Fruit fly (Drosophila melanogaster) whole organism, embryonic: ENCODE results near the gene Elp6.
A peak's percentile ranks its signal among the peaks of the same experiment; 100 is the strongest.

Experiments used
- Adf1 ChIP-seq: fragments of 200-800 bp; sonication (Bioruptor generic); IDR thresholded peaks from 2 replicates; pipeline ENCODE4 v1.3.6; 2022; ENCODE audit warnings: missing biosample characterization, missing genetic modification characterization
- C15 ChIP-seq: fragments of 200-800 bp; sonication (Bioruptor generic); IDR thresholded peaks from 3 replicates; pipeline ENCODE4 v1.3.6; 2022; ENCODE audit warnings: missing biosample characterization, missing genetic modification characterization
- CG10979 ChIP-seq: fragments of 200-800 bp; sonication (Bioruptor generic); optimal IDR thresholded peaks from 2 replicates; lab custom pipeline; 2018; ENCODE audit warnings: missing biosample characterization, mild to moderate bottlenecking, missing genetic modification characterization, moderate library complexity
- CG11456 ChIP-seq: fragments of 200-800 bp; sonication (Bioruptor generic); IDR thresholded peaks from 3 replicates; pipeline ENCODE4 v1.3.6; 2022; ENCODE audit warnings: missing biosample characterization, missing genetic modification characterization
- CG11560 ChIP-seq: fragments of 200-800 bp; sonication (Bioruptor generic); IDR thresholded peaks from 3 replicates; pipeline ENCODE4 v1.3.6; 2022; ENCODE audit warnings: missing biosample characterization, missing genetic modification characterization
- CG13123 ChIP-seq: fragments of 200-800 bp; sonication (Bioruptor generic); optimal IDR thresholded peaks from 2 replicates; lab custom pipeline; 2016; ENCODE audit warnings: missing biosample characterization, missing genetic modification characterization
- CG13296 ChIP-seq: fragments of 200-800 bp; sonication (Bioruptor generic); optimal IDR thresholded peaks from 3 replicates; lab custom pipeline; 2018; ENCODE audit warnings: missing biosample characterization, mild to moderate bottlenecking, missing genetic modification characterization
- CG13424 ChIP-seq: fragments of 200-800 bp; sonication (Bioruptor generic); optimal IDR thresholded peaks from 2 replicates; lab custom pipeline; 2019; ENCODE audit warnings: missing biosample characterization, mild to moderate bottlenecking, missing genetic modification characterization, moderate library complexity
- CG15011 ChIP-seq: fragments of 200-800 bp; sonication (Bioruptor generic); optimal IDR thresholded peaks from 3 replicates; lab custom pipeline; 2018; ENCODE audit warnings: missing biosample characterization, mild to moderate bottlenecking, missing genetic modification characterization
- CG1602 ChIP-seq: fragments of 200-800 bp; sonication (Bioruptor generic); optimal IDR thresholded peaks from 3 replicates; lab custom pipeline; 2016; ENCODE audit warnings: missing biosample characterization, missing genetic modification characterization
- CG1647 ChIP-seq: fragments of 200-800 bp; sonication (Bioruptor generic); optimal IDR thresholded peaks from 3 replicates; lab custom pipeline; 2016; ENCODE audit warnings: missing biosample characterization, missing genetic modification characterization
- CG17328 ChIP-seq: fragments of 200-800 bp; sonication (Bioruptor generic); IDR thresholded peaks from 2 replicates; pipeline ENCODE4 v1.3.6; 2022; ENCODE audit warnings: missing biosample characterization, missing genetic modification characterization
- CG17361 ChIP-seq: fragments of 200-800 bp; sonication (Bioruptor generic); IDR thresholded peaks from 3 replicates; pipeline ENCODE4 v1.3.6; 2022; ENCODE audit warnings: missing biosample characterization, missing genetic modification characterization
- CG17829 ChIP-seq: fragments of 200-800 bp; optimal IDR thresholded peaks from 2 replicates; lab custom pipeline; 2019; ENCODE audit warnings: missing biosample characterization, mild to moderate bottlenecking, missing genetic modification characterization, moderate library complexity
- CG2129 ChIP-seq: fragments of 200-800 bp; sonication (Bioruptor generic); IDR thresholded peaks from 2 replicates; pipeline ENCODE4 v1.3.6; 2022; ENCODE audit warnings: missing biosample characterization, missing genetic modification characterization; ENCODE audit not compliant: partially characterized antibody
- CG31224 ChIP-seq: fragments of 200-800 bp; sonication (Bioruptor generic); IDR thresholded peaks from 2 replicates; pipeline ENCODE4 v1.3.6; 2022; ENCODE audit warnings: missing biosample characterization, missing genetic modification characterization
- CG31441 ChIP-seq: fragments of 200-800 bp; sonication (Bioruptor generic); IDR thresholded peaks from 2 replicates; pipeline ENCODE4 v1.3.6; 2022; ENCODE audit warnings: missing biosample characterization, missing genetic modification characterization
- CG33557 ChIP-seq: fragments of 200-800 bp; sonication (Bioruptor generic); optimal IDR thresholded peaks from 2 replicates; lab custom pipeline; 2019; ENCODE audit warnings: missing biosample characterization, mild to moderate bottlenecking, missing genetic modification characterization, moderate library complexity
- CG6765 ChIP-seq: fragments of 200-800 bp; sonication (Bioruptor generic); optimal IDR thresholded peaks from 3 replicates; lab custom pipeline; 2017; ENCODE audit warnings: missing biosample characterization, mild to moderate bottlenecking, missing genetic modification characterization
- CG6791 ChIP-seq: fragments of 200-800 bp; sonication (Bioruptor generic); IDR thresholded peaks from 3 replicates; pipeline ENCODE4 v1.3.6; 2022; ENCODE audit warnings: missing biosample characterization, missing genetic modification characterization; ENCODE audit not compliant: partially characterized antibody
- CG8924 ChIP-seq: fragments of 200-800 bp; optimal IDR thresholded peaks from 3 replicates; lab custom pipeline; 2019; ENCODE audit warnings: missing biosample characterization, mild to moderate bottlenecking, missing genetic modification characterization, moderate library complexity
- E2f1 ChIP-seq: fragments of 200-800 bp; sonication (Bioruptor generic); IDR thresholded peaks from 2 replicates; pipeline ENCODE4 v1.3.6; 2022; ENCODE audit warnings: missing biosample characterization, missing genetic modification characterization
- ERR ChIP-seq: fragments of 200-800 bp; sonication (Bioruptor generic); optimal IDR thresholded peaks from 2 replicates; lab custom pipeline; 2016; ENCODE audit warnings: missing biosample characterization, missing genetic modification characterization
- Hand ChIP-seq: fragments of 200-800 bp; sonication (Bioruptor generic); optimal IDR thresholded peaks from 2 replicates; lab custom pipeline; 2017; ENCODE audit warnings: mild to moderate bottlenecking, missing biosample characterization, missing genetic modification reagents, missing genetic modification characterization
- HmgD ChIP-seq: fragments of 200-800 bp; sonication (Bioruptor generic); optimal IDR thresholded peaks from 3 replicates; lab custom pipeline; 2016; ENCODE audit warnings: missing biosample characterization, missing genetic modification characterization
- Kr ChIP-seq: fragments of 200-800 bp; sonication (Bioruptor generic); optimal IDR thresholded peaks from 2 replicates; lab custom pipeline; 2017; ENCODE audit warnings: missing biosample characterization, mild to moderate bottlenecking, missing genetic modification characterization
- PHDP ChIP-seq: fragments of 200-800 bp; sonication (Bioruptor generic); optimal IDR thresholded peaks from 3 replicates; lab custom pipeline; 2018; ENCODE audit warnings: missing biosample characterization, mild to moderate bottlenecking, missing genetic modification characterization, moderate library complexity
- Usf ChIP-seq: fragments of 200-800 bp; sonication (Bioruptor generic); optimal IDR thresholded peaks from 2 replicates; lab custom pipeline; 2017; ENCODE audit warnings: missing genotype, missing biosample characterization, missing genetic modification characterization
- amos ChIP-seq: fragments of 200-800 bp; sonication (Bioruptor generic); IDR thresholded peaks from 2 replicates; pipeline ENCODE4 v1.3.6; 2022; ENCODE audit warnings: missing biosample characterization, missing genetic modification characterization; ENCODE audit not compliant: partially characterized antibody
- ase ChIP-seq: fragments of 200-800 bp; sonication (Bioruptor generic); IDR thresholded peaks from 3 replicates; pipeline ENCODE4 v1.3.6; 2022; ENCODE audit warnings: missing biosample characterization, missing genetic modification characterization
- crp ChIP-seq, 2 experiments: fragments of 200-800 bp; sonication (Bioruptor generic); optimal IDR thresholded peaks; 2 replicates in 1 of 2; 3 replicates in 1 of 2; lab custom pipeline; 2017; ENCODE audit warnings: missing biosample characterization in 2 of 2, missing genetic modification characterization in 2 of 2, mild to moderate bottlenecking in 1 of 2, moderate library complexity in 1 of 2
- dmrt99B ChIP-seq: fragments of 200-800 bp; sonication (Bioruptor generic); optimal IDR thresholded peaks from 2 replicates; lab custom pipeline; 2018; ENCODE audit warnings: missing biosample characterization, mild to moderate bottlenecking, missing genetic modification characterization, moderate library complexity
- fd3F ChIP-seq: fragments of 200-800 bp; sonication (Bioruptor generic); optimal IDR thresholded peaks from 2 replicates; lab custom pipeline; 2018; ENCODE audit warnings: missing biosample characterization, mild to moderate bottlenecking, missing genetic modification characterization, moderate library complexity
- fu2 ChIP-seq: fragments of 200-800 bp; sonication (Bioruptor generic); optimal IDR thresholded peaks from 2 replicates; lab custom pipeline; 2016; ENCODE audit warnings: missing biosample characterization, missing genetic modification characterization
- gfzf ChIP-seq: fragments of 200-800 bp; sonication (Bioruptor generic); optimal IDR thresholded peaks from 2 replicates; lab custom pipeline; 2016; ENCODE audit warnings: missing biosample characterization, mild to moderate bottlenecking, missing genetic modification characterization, moderate library complexity
- jing ChIP-seq: fragments of 200-800 bp; sonication (Bioruptor generic); optimal IDR thresholded peaks from 2 replicates; lab custom pipeline; 2018; ENCODE audit warnings: missing biosample characterization, mild to moderate bottlenecking, missing genetic modification characterization
- jumu ChIP-seq: fragments of 200-800 bp; sonication (Bioruptor generic); optimal IDR thresholded peaks from 3 replicates; lab custom pipeline; 2016; ENCODE audit warnings: missing biosample characterization, missing genetic modification characterization
- klu ChIP-seq: fragments of 200-800 bp; sonication (Bioruptor generic); IDR thresholded peaks from 2 replicates; pipeline ENCODE4 v1.3.6; 2022; ENCODE audit warnings: missing biosample characterization, missing genetic modification characterization
- lab ChIP-seq: fragments of 200-800 bp; sonication (Bioruptor generic); optimal IDR thresholded peaks from 3 replicates; lab custom pipeline; 2017; ENCODE audit warnings: missing biosample characterization, missing genetic modification characterization, mild to moderate bottlenecking, moderate library complexity, missing genetic modification reagents
- luna ChIP-seq: fragments of 200-800 bp; sonication (Bioruptor generic); optimal IDR thresholded peaks from 2 replicates; lab custom pipeline; 2016; ENCODE audit warnings: missing biosample characterization, missing genetic modification characterization
- odd ChIP-seq: fragments of 200-800 bp; sonication (Bioruptor generic); optimal IDR thresholded peaks from 2 replicates; lab custom pipeline; 2017; ENCODE audit warnings: missing biosample characterization, mild to moderate bottlenecking, missing genetic modification characterization
- pan ChIP-seq, 4 experiments: fragments of >200 bp in 3 of 4; fragments of 200-800 bp in 1 of 4; sonication (Bioruptor generic) in 1 of 4; optimal IDR thresholded peaks in 3 of 4; IDR thresholded peaks in 1 of 4; 2 replicates each; pipeline versions ENCODE4 v1.3.6 to Lab custom; 2017 to 2022; ENCODE audit warnings: missing biosample characterization in 2 of 4, missing genetic modification characterization in 2 of 4, mixed read lengths in 1 of 4
- rib ChIP-seq: fragments of 200-800 bp; sonication (Bioruptor generic); IDR thresholded peaks from 2 replicates; pipeline ENCODE4 v1.3.6; 2022; ENCODE audit warnings: missing biosample characterization, missing genetic modification characterization
- vnd ChIP-seq: fragments of 200-800 bp; sonication (Bioruptor generic); IDR thresholded peaks from 3 replicates; pipeline ENCODE4 v1.3.6; 2022; ENCODE audit warnings: missing biosample characterization, missing genetic modification characterization; ENCODE audit not compliant: partially characterized antibody
- vvl ChIP-seq: fragments of 200-800 bp; sonication (Bioruptor generic); IDR thresholded peaks from 2 replicates; pipeline ENCODE4 v1.3.6; 2022; ENCODE audit warnings: missing biosample characterization, missing genetic modification characterization
- zen2 ChIP-seq: fragments of 200-800 bp; sonication (Bioruptor generic); IDR thresholded peaks from 3 replicates; pipeline ENCODE4 v1.3.6; 2022; ENCODE audit warnings: missing biosample characterization, missing genetic modification characterization; ENCODE audit not compliant: partially characterized antibody

Gene Elp6

DNA sequence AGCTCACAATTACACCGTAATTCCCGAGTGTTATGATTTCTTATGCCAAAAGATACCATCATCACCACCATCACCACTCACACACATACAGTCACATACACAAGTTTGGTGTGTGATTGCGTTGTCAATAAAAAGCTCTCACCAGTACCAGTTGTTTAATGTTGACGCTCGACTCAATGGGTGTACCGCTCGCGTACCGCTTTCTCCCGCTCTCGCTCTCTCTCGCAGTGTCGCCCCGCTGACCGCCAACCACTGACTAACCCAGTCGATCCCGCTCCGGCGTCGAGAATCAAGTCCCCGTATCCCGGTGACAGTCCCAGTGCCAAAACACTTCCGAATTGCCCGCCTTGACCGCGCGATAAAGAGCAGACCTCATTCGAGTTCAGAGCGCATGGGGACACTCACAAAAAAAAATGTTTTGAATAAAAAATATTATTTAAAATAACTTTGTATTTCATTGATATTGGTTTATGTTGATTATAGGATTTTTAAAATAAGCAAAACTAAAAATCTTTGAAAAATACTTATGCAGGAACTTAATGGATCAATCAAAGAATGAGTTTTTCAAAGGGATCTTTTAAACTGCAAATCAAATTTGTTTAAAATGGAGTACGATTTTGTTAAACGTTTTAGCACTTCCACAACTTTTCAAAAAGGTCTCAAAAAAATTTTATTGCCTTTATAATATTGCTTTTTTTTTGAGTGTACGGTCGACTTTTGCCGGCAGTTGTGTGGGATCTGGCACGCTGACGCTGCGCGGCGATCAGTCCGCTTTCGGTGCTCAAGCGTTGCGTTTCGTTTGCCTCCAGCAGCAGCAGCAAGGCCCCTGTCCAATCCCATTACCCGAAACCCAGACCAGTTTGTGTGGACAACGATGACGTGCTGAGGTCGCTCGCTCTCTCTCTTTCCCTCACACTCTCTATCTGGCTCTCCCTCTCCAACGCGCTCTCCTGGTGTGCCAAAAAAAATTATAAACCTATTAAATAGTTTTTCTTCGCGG is 2.2 kb downstream of the Elp6 start, which contains the start of gene Dic1 (continued):
- TF ChIP-seq CG31441 (GFP tag; lab: Robert Waterston, UW) (peak; percentile 98), CG13424 (tag; lab: Kevin White, UChicago) (peak; percentile 98), Kr (GFP tag; lab: Kevin White, UChicago) (peak; percentile 79), PHDP (tag; lab: Kevin White, UChicago) (peak; percentile 97), odd (GFP tag; lab: Kevin White, UChicago) (peak; percentile 97), Hand (GFP tag; lab: Kevin White, UChicago) (peak; percentile 94), CG15011 (peak; percentile 95), CG1647 (GFP tag; lab: Kevin White, UChicago) (peak; percentile 76), CG17829 (peak; percentile 94), C15 (GFP tag; lab: Robert Waterston, UW) (peak; percentile 65; the same call in 2 of the 3 replicates), jumu (GFP tag; lab: Kevin White, UChicago) (peak; percentile 83), vvl (GFP tag; lab: Robert Waterston, UW) (peak; percentile 94), zen2 (GFP tag; lab: Robert Waterston, UW) (no peak), CG13296 (GFP tag; lab: Kevin White, UChicago) (peak; percentile 98), CG6765 (GFP tag; lab: Kevin White, UChicago) (peak; percentile 94), CG2129 (GFP tag; lab: Robert Waterston, UW) (no peak), jing (peak; percentile 85), CG11560 (peak; percentile 85), CG11456 (GFP tag; lab: Robert Waterston, UW) (peak; percentile 85), E2f1 (GFP tag; lab: Robert Waterston, UW) (peak; percentile 88), rib (GFP tag; lab: Robert Waterston, UW) (peak; percentile 79), vnd (0 out of 3 replicates have a peak, but pooled peaks have one; percentile 7), CG17361 (GFP tag; lab: Robert Waterston, UW) (peak; percentile 99), klu (GFP tag; lab: Robert Waterston, UW) (peak; percentile 92), Adf1 (GFP tag; lab: Robert Waterston, UW) (peak; percentile 73), HmgD (GFP tag; lab: Kevin White, UChicago) (peak; percentile 42), CG33557 (peak; percentile 90), gfzf (GFP tag; lab: Kevin White, UChicago) (no peak), pan (optimal IDR thresholded peaks at IDR 0.05; lab: Kevin White, UChicago) (no peak), pan (GFP tag; optimal IDR thresholded peaks at IDR 0.05 in 1 of 2, IDR thresholded peaks at IDR 0.05 in 1 of 2) (peak in 1 of 2 experiments; percentile 93), luna (GFP tag; lab: Kevin White, UChicago) (peak; percentile 83), CG8924 (peak; percentile 98), lab (GFP tag; lab: Kevin White, UChicago) (peak; percentile 98), CG6791 (GFP tag; lab: Robert Waterston, UW) (no peak), amos (GFP tag; lab: Robert Waterston, UW) (no peak; the same call in 1 of the 2 replicates), Usf (GFP tag; lab: Kevin White, UChicago) (peak; percentile 96), dmrt99B (tag; lab: Kevin White, UChicago) (peak; percentile 98), crp (GFP tag; optimal IDR thresholded peaks at IDR 0.05; lab: Kevin White, UChicago) (peak in 1 of 2 experiments; percentile 59), CG10979 (tag; lab: Kevin White, UChicago) (peak; percentile 99), CG1602 (GFP tag; lab: Kevin White, UChicago) (peak; percentile 96), fu2 (GFP tag; lab: Kevin White, UChicago) (peak; percentile 91), fd3F (GFP tag; lab: Kevin White, UChicago) (peak; percentile 94), CG31224 (GFP tag; lab: Robert Waterston, UW) (peak; percentile 86), ase (GFP tag; lab: Robert Waterston, UW) (peak; percentile 78; the same call in 2 of the 3 replicates), CG17328 (peak; percentile 81), ERR (GFP tag; lab: Kevin White, UChicago) (peak; percentile 32), CG13123 (GFP tag; lab: Kevin White, UChicago) (peak; percentile 89)
